Worm (Caenorhabditis elegans) whole organism, L3 larva: ENCODE results near the gene ace-3.

Experiments
- R02D3.7 ChIP-seq: fragments of 150-350 bp; optimal IDR thresholded peaks from 2 replicates; lab custom pipeline; 2014; ENCODE audit warnings: missing biosample characterization, missing genetic modification characterization
- ZK546.5 ChIP-seq: sonication (generic microtip); optimal IDR thresholded peaks from 2 replicates; lab custom pipeline; 2017; ENCODE audit warnings: missing biosample characterization, missing genetic modification characterization
- aly-2 ChIP-seq: fragments of 150-350 bp; optimal IDR thresholded peaks from 2 replicates; lab custom pipeline; 2014; ENCODE audit warnings: missing biosample characterization, missing genetic modification characterization
- ama-1 ChIP-seq: fragments of 150-350 bp; optimal IDR thresholded peaks from 2 replicates; lab custom pipeline; 2018
- ceh-16 ChIP-seq: sonication (generic microtip); optimal IDR thresholded peaks from 2 replicates; lab custom pipeline; 2017; ENCODE audit warnings: missing biosample characterization, missing genetic modification characterization
- ceh-28 ChIP-seq: fragments of 150-350 bp; optimal IDR thresholded peaks from 2 replicates; lab custom pipeline; 2014; ENCODE audit warnings: missing biosample characterization, missing genetic modification reagents, missing genetic modification characterization
- ceh-82 ChIP-seq: fragments of 150-350 bp; optimal IDR thresholded peaks from 2 replicates; lab custom pipeline; 2014; ENCODE audit warnings: missing biosample characterization, missing genetic modification characterization
- ceh-9 ChIP-seq: sonication (generic microtip); optimal IDR thresholded peaks from 2 replicates; lab custom pipeline; 2018; ENCODE audit warnings: missing biosample characterization, missing genetic modification characterization
- daf-12 ChIP-seq: fragments of 150-350 bp; optimal IDR thresholded peaks from 2 replicates; lab custom pipeline; 2014; ENCODE audit warnings: missing biosample characterization, missing genetic modification reagents, missing genetic modification characterization
- egl-27 ChIP-seq: sonication (generic microtip); optimal IDR thresholded peaks from 4 replicates; lab custom pipeline; 2017; ENCODE audit warnings: missing biosample characterization, missing genetic modification reagents, missing genetic modification characterization
- egl-5 ChIP-seq: fragments of 150-350 bp; optimal IDR thresholded peaks from 2 replicates; lab custom pipeline; 2017; ENCODE audit warnings: missing biosample characterization, missing genetic modification reagents, missing genetic modification characterization, inconsistent platforms
- elt-1 ChIP-seq: fragments of 150-350 bp; optimal IDR thresholded peaks from 2 replicates; lab custom pipeline; 2014; ENCODE audit warnings: missing biosample characterization, missing genetic modification characterization
- elt-2 ChIP-seq: sonication (generic microtip); optimal IDR thresholded peaks from 2 replicates; lab custom pipeline; 2016; ENCODE audit warnings: missing genetic modification reagents, mild to moderate bottlenecking, missing genetic modification characterization, missing compliant biosample characterization
- elt-3 ChIP-seq, 3 experiments: fragments of 150-350 bp in 1 of 3; sonication (generic microtip) in 2 of 3; optimal IDR thresholded peaks; 2 replicates in 2 of 3; 4 replicates in 1 of 3; lab custom pipeline; 2014 to 2017; ENCODE audit warnings: missing biosample characterization in 3 of 3, missing genetic modification characterization in 3 of 3
- eor-1 ChIP-seq, 2 experiments: fragments of 150-350 bp; optimal IDR thresholded peaks; 2 replicates each; lab custom pipeline; 2014 to 2018; ENCODE audit warnings: missing biosample characterization in 2 of 2, missing genetic modification characterization in 2 of 2
- fkh-10 ChIP-seq: sonication (generic microtip); optimal IDR thresholded peaks from 2 replicates; lab custom pipeline; 2017; ENCODE audit warnings: missing biosample characterization, missing genetic modification reagents, missing genetic modification characterization
- fkh-2 ChIP-seq: fragments of 150-350 bp; optimal IDR thresholded peaks from 2 replicates; lab custom pipeline; 2014; ENCODE audit warnings: missing biosample characterization, missing genetic modification reagents, missing genetic modification characterization
- fos-1 ChIP-seq: fragments of 150-350 bp; optimal IDR thresholded peaks from 2 replicates; lab custom pipeline; 2014; ENCODE audit warnings: missing biosample characterization, missing genetic modification characterization
- hmg-11 ChIP-seq: sonication (generic microtip); optimal IDR thresholded peaks from 2 replicates; lab custom pipeline; 2016; ENCODE audit warnings: missing genetic modification characterization, missing compliant biosample characterization
- jun-1 ChIP-seq: fragments of 150-350 bp; optimal IDR thresholded peaks from 2 replicates; lab custom pipeline; 2014; ENCODE audit warnings: missing biosample characterization, missing genetic modification reagents, missing genetic modification characterization
- lin-15B ChIP-seq: fragments of 150-350 bp; optimal IDR thresholded peaks from 2 replicates; lab custom pipeline; 2014; ENCODE audit warnings: missing biosample characterization, missing genetic modification characterization
- lin-39 ChIP-seq: fragments of 150-350 bp; optimal IDR thresholded peaks from 2 replicates; lab custom pipeline; 2018; ENCODE audit warnings: missing biosample characterization, missing genetic modification reagents, missing genetic modification characterization
- lsy-12 ChIP-seq: sonication (generic microtip); optimal IDR thresholded peaks from 2 replicates; lab custom pipeline; 2016; ENCODE audit warnings: mild to moderate bottlenecking, missing genetic modification characterization, missing compliant biosample characterization
- mdl-1 ChIP-seq: fragments of 150-350 bp; optimal IDR thresholded peaks from 2 replicates; lab custom pipeline; 2014; ENCODE audit warnings: missing biosample characterization, missing genetic modification characterization
- mml-1 ChIP-seq: fragments of 150-350 bp; sonication (generic microtip); optimal IDR thresholded peaks from 3 replicates; lab custom pipeline; 2014; ENCODE audit warnings: missing biosample characterization, missing genetic modification characterization
- nfya-1 ChIP-seq: sonication (generic microtip); optimal IDR thresholded peaks from 2 replicates; lab custom pipeline; 2017; ENCODE audit warnings: missing genetic modification characterization, mild to moderate bottlenecking, missing compliant biosample characterization, antibody characterized with exemption, moderate library complexity; ENCODE audit not compliant: insufficient read depth
- nhr-11 ChIP-seq: fragments of 150-350 bp; optimal IDR thresholded peaks from 2 replicates; lab custom pipeline; 2014; ENCODE audit warnings: missing biosample characterization, missing genetic modification characterization
- nhr-12 ChIP-seq: fragments of 150-350 bp; optimal IDR thresholded peaks from 2 replicates; lab custom pipeline; 2014; ENCODE audit warnings: missing biosample characterization, missing genetic modification characterization
- nhr-23 ChIP-seq: fragments of 150-350 bp; optimal IDR thresholded peaks from 2 replicates; lab custom pipeline; 2014; ENCODE audit warnings: missing biosample characterization, missing genetic modification reagents, missing genetic modification characterization
- nhr-237 ChIP-seq: fragments of 150-350 bp; optimal IDR thresholded peaks from 2 replicates; lab custom pipeline; 2014; ENCODE audit warnings: missing biosample characterization, missing genetic modification characterization
- nhr-25 ChIP-seq: sonication (generic microtip); optimal IDR thresholded peaks from 2 replicates; lab custom pipeline; 2017; ENCODE audit warnings: missing biosample characterization, missing genetic modification characterization
- nhr-28 ChIP-seq: fragments of 150-350 bp; optimal IDR thresholded peaks from 2 replicates; lab custom pipeline; 2014; ENCODE audit warnings: missing biosample characterization, missing genetic modification characterization
- nhr-43 ChIP-seq: sonication (generic microtip); optimal IDR thresholded peaks from 2 replicates; lab custom pipeline; 2016; ENCODE audit warnings: mild to moderate bottlenecking, missing genetic modification characterization, missing compliant biosample characterization; ENCODE audit not compliant: poor library complexity, severe bottlenecking
- nhr-67 ChIP-seq: fragments of 150-350 bp; optimal IDR thresholded peaks from 2 replicates; lab custom pipeline; 2014; ENCODE audit warnings: missing biosample characterization, missing genetic modification characterization
- nhr-76 ChIP-seq: fragments of 150-350 bp; sonication (generic microtip); optimal IDR thresholded peaks from 5 replicates; lab custom pipeline; 2014; ENCODE audit warnings: missing biosample characterization, missing genetic modification characterization
- nhr-77 ChIP-seq: fragments of 150-350 bp; optimal IDR thresholded peaks from 2 replicates; lab custom pipeline; 2014; ENCODE audit warnings: missing biosample characterization, missing genetic modification characterization
- pha-4 ChIP-seq: fragments of 150-350 bp; optimal IDR thresholded peaks from 2 replicates; lab custom pipeline; 2014; ENCODE audit warnings: missing biosample characterization, missing genetic modification reagents, missing genetic modification characterization
- pqm-1 ChIP-seq: fragments of 150-350 bp; optimal IDR thresholded peaks from 2 replicates; lab custom pipeline; 2017; ENCODE audit warnings: missing biosample characterization, missing genetic modification characterization, inconsistent platforms
- sea-2 ChIP-seq: fragments of 150-350 bp; sonication (generic microtip); optimal IDR thresholded peaks from 4 replicates; lab custom pipeline; 2014; ENCODE audit warnings: missing biosample characterization, missing genetic modification reagents, missing genetic modification characterization
- skn-1 ChIP-seq: fragments of 150-350 bp; optimal IDR thresholded peaks from 2 replicates; lab custom pipeline; 2014; ENCODE audit warnings: missing biosample characterization, missing genetic modification characterization
- snpc-4 ChIP-seq: fragments of 150-350 bp; optimal IDR thresholded peaks from 2 replicates; lab custom pipeline; 2014; ENCODE audit warnings: missing biosample characterization, missing genetic modification characterization
- tbx-2 ChIP-seq: sonication (generic microtip); optimal IDR thresholded peaks from 2 replicates; lab custom pipeline; 2016; ENCODE audit warnings: mild to moderate bottlenecking, missing genetic modification characterization, missing compliant biosample characterization
- unc-39 ChIP-seq: sonication (generic microtip); optimal IDR thresholded peaks from 4 replicates; lab custom pipeline; 2017; ENCODE audit warnings: missing biosample characterization, missing genetic modification characterization
- unc-62 ChIP-seq: fragments of 150-350 bp; sonication (generic microtip); optimal IDR thresholded peaks from 4 replicates; lab custom pipeline; 2014; ENCODE audit warnings: missing biosample characterization, missing genetic modification reagents, missing genetic modification characterization
- zag-1 ChIP-seq: fragments of 150-350 bp; optimal IDR thresholded peaks from 2 replicates; lab custom pipeline; 2014; ENCODE audit warnings: missing biosample characterization, missing genetic modification characterization
- ztf-11 ChIP-seq: fragments of 150-350 bp; optimal IDR thresholded peaks from 2 replicates; lab custom pipeline; 2014; ENCODE audit warnings: missing biosample characterization, missing genetic modification characterization
- ztf-4 ChIP-seq: fragments of 150-350 bp; optimal IDR thresholded peaks from 2 replicates; lab custom pipeline; 2014; ENCODE audit warnings: missing biosample characterization, missing genetic modification characterization

The ace-3 gene

ce11 chrII:14251400-14251940, 46.0 kb downstream of the ace-3 start:
- TF ChIP-seq aly-2 (no peak), nhr-67 (tag; lab: Kevin White, UChicago) (no peak), sea-2 (GFP tag; lab: Kevin White, UChicago) (peak; percentile 30), nhr-76 (no peak), nhr-28 (tag; lab: Kevin White, UChicago) (no peak), mdl-1 (tag; lab: Kevin White, UChicago) (peak; percentile 79), ceh-9 (tag; lab: Kevin White, UChicago) (no peak), nhr-12 (no peak), elt-1 (tag; lab: Kevin White, UChicago) (no peak), daf-12 (no peak), hmg-11 (tag; lab: Kevin White, UChicago) (peak; percentile 89), ceh-82 (peak; percentile 42), nhr-23 (tag; lab: Kevin White, UChicago) (peak; percentile 85), snpc-4 (tag; lab: Kevin White, UChicago) (peak; percentile 43), fkh-10 (GFP tag; lab: Kevin White, UChicago) (peak; percentile 51), nhr-77 (peak; percentile 84), nhr-43 (peak; percentile 89), elt-2 (peak; percentile 81), nfya-1 (peak; percentile 91), skn-1 (peak; percentile 68), unc-39 (tag; lab: Kevin White, UChicago) (no peak), fkh-2 (peak; percentile 5), nhr-237 (tag; lab: Kevin White, UChicago) (no peak), fos-1 (tag; lab: Kevin White, UChicago) (no peak), unc-62 (GFP tag; lab: Kevin White, UChicago) (peak; percentile 39), pqm-1 (tag; lab: Kevin White, UChicago) (peak; percentile 66), tbx-2 (peak; percentile 88), pha-4 (tag; lab: Kevin White, UChicago) (peak; percentile 66), ZK546.5 (tag; lab: Kevin White, UChicago) (no peak), lin-15B (tag; lab: Kevin White, UChicago) (peak; percentile 66), egl-5 (no peak), lin-39 (tag; lab: Kevin White, UChicago) (peak; percentile 92), ceh-28 (tag; lab: Kevin White, UChicago) (peak; percentile 66), elt-3 (tag; optimal IDR thresholded peaks at IDR 0.05; lab: Kevin White, UChicago) (peak in 1 of 3 experiments; percentile 58), nhr-25 (peak; percentile 96), lsy-12 (tag; lab: Kevin White, UChicago) (peak; percentile 91), mml-1 (no peak), eor-1 (tag; optimal IDR thresholded peaks at IDR 0.05; lab: Kevin White, UChicago) (peak in 1 of 2 experiments; percentile 51), jun-1 (tag; lab: Kevin White, UChicago) (peak; percentile 78), ceh-16 (tag; lab: Kevin White, UChicago) (no peak), zag-1 (tag; lab: Kevin White, UChicago) (peak; percentile 30), nhr-11 (tag; lab: Kevin White, UChicago) (peak; percentile 43), ama-1 (lab: Kevin White, UChicago) (peak; percentile 87), R02D3.7 (tag; lab: Kevin White, UChicago) (peak; percentile 72), egl-27 (no peak), ztf-11 (tag; lab: Kevin White, UChicago) (no peak), ztf-4 (tag; lab: Kevin White, UChicago) (no peak)
